Fruit fly (Drosophila melanogaster) whole organism, adult: ENCODE data around the gene CG6333.
A peak's percentile ranks its signal among the peaks of the same experiment; 100 is the strongest.

ENCODE experiments used
- CG11617 ChIP-seq: fragments of 200-800 bp; sonication (Bioruptor generic); optimal IDR thresholded peaks from 2 replicates; lab custom pipeline; 2017; ENCODE audit warnings: mild to moderate bottlenecking, missing biosample characterization, missing genetic modification reagents, missing genetic modification characterization
- CG12768 ChIP-seq: fragments of 200-800 bp; sonication (Bioruptor generic); optimal IDR thresholded peaks from 2 replicates; lab custom pipeline; 2017; ENCODE audit warnings: missing biosample characterization, missing genetic modification characterization, mild to moderate bottlenecking, moderate library complexity, missing genetic modification reagents
- CG14711 ChIP-seq: fragments of 200-800 bp; sonication (Bioruptor generic); optimal IDR thresholded peaks from 2 replicates; lab custom pipeline; 2018; ENCODE audit warnings: missing biosample characterization, mild to moderate bottlenecking, missing genetic modification characterization, moderate library complexity
- CG1620 ChIP-seq: fragments of 200-800 bp; sonication (Bioruptor generic); optimal IDR thresholded peaks from 2 replicates; lab custom pipeline; 2016; ENCODE audit warnings: missing biosample characterization, missing genetic modification characterization
- CG33017 ChIP-seq: fragments of 200-800 bp; sonication (Bioruptor generic); optimal IDR thresholded peaks from 2 replicates; lab custom pipeline; 2018; ENCODE audit warnings: missing biosample characterization, mild to moderate bottlenecking, missing genetic modification characterization, moderate library complexity
- CG5204 ChIP-seq: fragments of 200-800 bp; sonication (Bioruptor generic); optimal IDR thresholded peaks from 2 replicates; lab custom pipeline; 2016; ENCODE audit warnings: missing biosample characterization, missing genetic modification characterization
- CG7045 ChIP-seq: fragments of 200-800 bp; sonication (Bioruptor generic); optimal IDR thresholded peaks from 2 replicates; lab custom pipeline; 2017; ENCODE audit warnings: missing biosample characterization, mild to moderate bottlenecking, missing genetic modification characterization
- CG7101 ChIP-seq: fragments of 200-800 bp; sonication (Bioruptor generic); optimal IDR thresholded peaks from 2 replicates; lab custom pipeline; 2018; ENCODE audit warnings: missing biosample characterization, mild to moderate bottlenecking, missing genetic modification characterization, moderate library complexity
- Clk ChIP-seq: fragments of 200-800 bp; sonication (Bioruptor generic); optimal IDR thresholded peaks from 2 replicates; lab custom pipeline; 2017; ENCODE audit warnings: missing biosample characterization, missing genetic modification characterization
- Crg-1 ChIP-seq: fragments of 200-800 bp; sonication (Bioruptor generic); optimal IDR thresholded peaks from 2 replicates; lab custom pipeline; 2016; ENCODE audit warnings: missing biosample characterization, missing genetic modification characterization
- Hr96 ChIP-seq: fragments of 200-800 bp; sonication (Bioruptor generic); optimal IDR thresholded peaks from 2 replicates; lab custom pipeline; 2016; ENCODE audit warnings: missing biosample characterization, missing genetic modification characterization
- Mnt ChIP-seq: fragments of 200-800 bp; sonication (Bioruptor generic); optimal IDR thresholded peaks from 2 replicates; lab custom pipeline; 2016; ENCODE audit warnings: missing biosample characterization, mild to moderate bottlenecking, missing genetic modification characterization
- bab1 ChIP-seq: fragments of 200-800 bp; sonication (Bioruptor generic); optimal IDR thresholded peaks from 3 replicates; lab custom pipeline; 2019; ENCODE audit warnings: missing biosample characterization, mild to moderate bottlenecking, missing genetic modification characterization, moderate library complexity
- cic ChIP-seq: fragments of 200-800 bp; sonication (Bioruptor generic); optimal IDR thresholded peaks from 2 replicates; lab custom pipeline; 2017; ENCODE audit warnings: missing biosample characterization, mild to moderate bottlenecking, missing genetic modification characterization, moderate library complexity
- cnc ChIP-seq, 2 experiments: fragments of >200 bp; optimal IDR thresholded peaks; 2 replicates each; lab custom pipeline; 2017
- kay ChIP-seq: fragments of 200-800 bp; sonication (Bioruptor generic); peaks from one replicate; lab custom pipeline; 2016; ENCODE audit warnings: missing biosample characterization, missing genetic modification characterization, borderline replicate concordance
- ovo ChIP-seq: fragments of 200-800 bp; sonication (Bioruptor generic); optimal IDR thresholded peaks from 2 replicates; lab custom pipeline; 2016; ENCODE audit warnings: missing biosample characterization, missing genetic modification characterization
- pad ChIP-seq: fragments of 200-800 bp; sonication (Bioruptor generic); optimal IDR thresholded peaks from 3 replicates; lab custom pipeline; 2017; ENCODE audit warnings: missing biosample characterization, missing genetic modification characterization, mild to moderate bottlenecking, moderate library complexity, missing genetic modification reagents
- tj ChIP-seq: fragments of 200-800 bp; sonication (Bioruptor generic); optimal IDR thresholded peaks from 3 replicates; lab custom pipeline; 2017; ENCODE audit warnings: missing biosample characterization, mild to moderate bottlenecking, missing genetic modification characterization, moderate library complexity
- toe ChIP-seq: fragments of 200-800 bp; sonication (Bioruptor generic); optimal IDR thresholded peaks from 2 replicates; lab custom pipeline; 2016; ENCODE audit warnings: missing biosample characterization, missing genetic modification characterization

CG6333 gene

dm6 chr3L:17461369-17462012 lies 24.5 kb downstream of the CG6333 start:
- TF ChIP-seq CG11617 (GFP tag; lab: Kevin White, UChicago) = no peak
- no peak for TF ChIP-seq CG1620
- TF ChIP-seq CG33017 (tag; lab: Kevin White, UChicago) = no peak
- TF ChIP-seq CG7101 (tag; lab: Kevin White, UChicago) = no peak
- TF ChIP-seq CG12768 (GFP tag; lab: Kevin White, UChicago) = no peak
- TF ChIP-seq toe (GFP tag; lab: Kevin White, UChicago) = no peak
- no peak for TF ChIP-seq Mnt (GFP tag; lab: Kevin White, UChicago)
- no peak for TF ChIP-seq cnc (optimal IDR thresholded peaks at IDR 0.05; lab: Kevin White, UChicago)
- no peak for TF ChIP-seq pad (GFP tag; lab: Kevin White, UChicago)
- TF ChIP-seq tj (GFP tag; lab: Kevin White, UChicago) = no peak
- TF ChIP-seq CG7045 (GFP tag; lab: Kevin White, UChicago) = no peak
- TF ChIP-seq Crg-1 (GFP tag; lab: Kevin White, UChicago) = no peak
- TF ChIP-seq kay (GFP tag; lab: Kevin White, UChicago) = no peak
- no peak for TF ChIP-seq CG14711 (tag; lab: Kevin White, UChicago)
- no peak for TF ChIP-seq cic

DNA sequence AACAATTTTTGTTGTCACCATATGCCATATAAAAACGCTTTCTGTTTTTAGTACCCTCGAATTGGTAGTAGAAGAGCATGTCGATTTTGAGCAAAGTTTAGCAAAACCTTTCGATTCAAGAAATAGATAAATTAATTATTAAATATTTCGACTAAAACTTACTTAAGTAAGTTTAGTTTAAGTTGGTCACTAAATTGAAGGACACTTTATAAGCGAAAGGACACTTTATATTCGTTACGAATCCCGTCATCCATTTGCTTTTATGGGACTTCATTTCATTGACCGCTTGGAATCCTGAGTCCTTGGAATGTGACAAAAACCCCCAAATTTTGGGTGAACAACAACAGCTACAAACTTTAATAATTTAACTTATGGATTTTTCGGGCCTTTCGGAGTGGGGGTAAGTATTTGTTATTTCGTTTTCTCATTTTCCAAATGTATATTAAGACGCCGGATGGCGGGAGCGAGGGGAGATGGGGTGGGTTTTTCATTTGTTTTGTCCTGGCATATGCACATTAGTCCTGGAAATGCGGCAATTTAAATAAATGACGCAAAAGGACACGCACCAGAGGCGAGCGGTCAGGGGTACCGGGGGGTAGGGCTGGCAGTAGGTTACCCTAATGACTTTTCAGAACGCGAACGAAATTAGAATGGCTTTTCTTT lies 27.0 kb downstream of the CG6333 start:
- TF ChIP-seq CG1620 = no peak
- TF ChIP-seq kay (GFP tag; lab: Kevin White, UChicago) = peak; percentile 55

DNA sequence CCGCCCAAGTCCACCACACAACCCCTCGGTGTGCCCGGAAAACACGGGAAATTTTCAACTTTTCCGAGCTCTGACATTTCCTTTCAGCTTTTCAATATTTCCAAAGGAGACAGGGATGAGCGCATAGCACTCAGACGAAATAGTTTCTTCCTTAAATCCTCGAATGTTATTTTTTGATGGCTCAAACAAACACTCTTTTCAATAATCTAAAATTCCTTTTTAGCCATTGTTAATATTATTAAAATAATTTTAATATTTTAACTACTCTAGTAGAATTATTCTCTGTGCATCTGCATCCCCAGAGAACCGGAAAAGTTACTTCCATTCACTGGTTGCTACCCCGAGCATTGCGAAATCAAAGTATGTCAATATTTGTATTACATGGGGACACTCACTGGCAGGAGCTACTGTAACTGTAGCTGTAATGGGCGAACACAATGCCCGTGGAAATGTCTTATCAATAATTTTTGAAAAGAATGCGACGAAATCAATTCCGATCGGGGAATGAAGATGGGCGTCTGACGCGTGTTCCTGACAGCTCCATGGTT lies 28.3 kb downstream of the CG6333 start:
- no peak for TF ChIP-seq cic

DNA sequence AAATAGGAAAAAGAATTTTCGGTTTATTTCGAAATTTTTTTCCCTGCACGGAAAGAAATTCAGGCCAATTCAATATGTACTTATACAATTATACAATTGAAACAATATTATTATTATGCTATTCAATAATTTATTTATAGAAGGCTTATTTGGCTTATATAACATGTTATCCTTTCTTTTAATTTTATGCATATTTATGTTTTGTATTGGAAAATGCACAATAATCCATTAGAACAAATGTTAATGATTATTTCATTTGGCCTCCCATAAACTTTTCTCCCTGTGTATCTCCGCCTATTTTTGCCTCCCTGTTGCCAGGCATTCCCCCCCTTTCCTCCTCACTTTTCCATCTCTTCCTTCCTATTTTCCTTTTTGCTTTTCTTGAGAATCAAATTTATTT lies 38.1 kb downstream of the CG6333 start:
- TF ChIP-seq kay (GFP tag; lab: Kevin White, UChicago) (peak; percentile 5), ovo (GFP tag; lab: Kevin White, UChicago) (no peak), pad (GFP tag; lab: Kevin White, UChicago) (no peak), bab1 (GFP tag; lab: Kevin White, UChicago) (no peak)

DNA sequence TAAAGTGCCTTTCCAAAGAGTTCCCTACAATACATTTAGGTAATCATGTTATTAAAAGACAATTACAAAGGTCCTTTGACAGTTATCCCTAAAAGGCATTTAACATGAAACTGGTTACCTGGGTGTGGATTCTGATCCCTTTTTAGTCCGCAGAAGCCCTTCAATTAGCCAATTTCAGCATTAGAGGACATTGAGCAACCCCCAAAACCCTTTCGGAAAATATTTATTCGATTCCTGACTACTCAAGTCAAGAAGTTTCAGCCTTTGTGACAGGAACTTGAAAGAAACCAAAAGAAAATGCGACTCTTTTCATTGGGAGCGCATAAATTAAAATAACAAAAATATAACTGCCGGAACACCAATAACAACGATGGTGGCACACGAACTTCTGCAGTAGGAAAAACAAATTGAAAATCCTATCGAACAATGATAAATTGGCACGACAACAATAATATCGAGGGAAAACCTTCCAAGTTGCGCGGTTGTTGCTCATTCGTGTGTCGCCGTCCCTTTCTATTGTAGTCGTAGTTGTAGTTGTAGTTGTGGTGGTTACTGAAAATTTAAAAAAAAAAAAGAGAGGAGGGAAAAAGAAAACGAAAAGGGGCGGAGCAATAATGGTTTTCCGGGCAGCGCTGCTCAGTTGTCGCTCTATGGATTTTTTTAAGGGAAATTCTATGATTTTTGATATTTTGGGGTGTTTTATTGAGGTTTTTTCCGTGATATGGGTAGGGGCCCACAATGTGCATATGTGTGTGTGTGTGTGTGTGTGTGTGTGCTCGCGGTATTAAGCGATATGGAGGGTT lies 40.2 kb downstream of the CG6333 start:
- no peak for TF ChIP-seq bab1 (GFP tag; lab: Kevin White, UChicago)
- TF ChIP-seq CG7045 (GFP tag; lab: Kevin White, UChicago) = no peak
- TF ChIP-seq CG5204 (GFP tag; lab: Kevin White, UChicago) = no peak
- TF ChIP-seq CG14711 (tag; lab: Kevin White, UChicago) = no peak
- TF ChIP-seq Mnt (GFP tag; lab: Kevin White, UChicago) = no peak
- no peak for TF ChIP-seq ovo (GFP tag; lab: Kevin White, UChicago)
- no peak for TF ChIP-seq Clk
- TF ChIP-seq CG1620 = no peak
- TF ChIP-seq CG11617 (GFP tag; lab: Kevin White, UChicago) = no peak
- TF ChIP-seq CG33017 (tag; lab: Kevin White, UChicago) = no peak
- TF ChIP-seq CG12768 (GFP tag; lab: Kevin White, UChicago) = no peak
- TF ChIP-seq cic = no peak
- no peak for TF ChIP-seq kay (GFP tag; lab: Kevin White, UChicago)
- TF ChIP-seq pad (GFP tag; lab: Kevin White, UChicago) = no peak
- TF ChIP-seq CG7101 (tag; lab: Kevin White, UChicago) = no peak
- no peak for TF ChIP-seq Crg-1 (GFP tag; lab: Kevin White, UChicago)

dm6 chr3L:17444569-17444968 lies 41.5 kb downstream of the CG6333 start:
- TF ChIP-seq CG7101 (tag; lab: Kevin White, UChicago) (no peak), CG1620 (no peak), CG5204 (GFP tag; lab: Kevin White, UChicago) (no peak), Hr96 (GFP tag; lab: Kevin White, UChicago) (no peak), toe (GFP tag; lab: Kevin White, UChicago) (no peak), CG14711 (tag; lab: Kevin White, UChicago) (no peak), tj (GFP tag; lab: Kevin White, UChicago) (no peak), cic (no peak)
